Fruit fly (Drosophila melanogaster) whole organism, embryonic: ENCODE measurements around the gene CG13409.

Source experiments
- Bteb2 ChIP-seq: fragments of 200-800 bp; sonication (Bioruptor generic); optimal IDR thresholded peaks from 2 replicates; lab custom pipeline; 2016; ENCODE audit warnings: missing biosample characterization, missing genetic modification characterization
- CG1024 ChIP-seq: fragments of 200-800 bp; sonication (Bioruptor generic); IDR thresholded peaks from 2 replicates; pipeline ENCODE4 v1.3.6; 2022; ENCODE audit warnings: missing biosample characterization, missing genetic modification characterization
- CG10431 ChIP-seq: fragments of 200-800 bp; sonication (Bioruptor generic); optimal IDR thresholded peaks from 3 replicates; lab custom pipeline; 2018; ENCODE audit warnings: missing biosample characterization, mild to moderate bottlenecking, missing genetic modification characterization
- CG11093 ChIP-seq: fragments of 200-800 bp; sonication (Bioruptor generic); IDR thresholded peaks from 3 replicates; pipeline ENCODE4 v1.3.6; 2022; ENCODE audit warnings: missing biosample characterization, missing genetic modification characterization
- CG11247 ChIP-seq: fragments of 200-800 bp; sonication (Bioruptor generic); IDR thresholded peaks from 2 replicates; pipeline ENCODE4 v1.3.6; 2022; ENCODE audit warnings: missing biosample characterization, missing genetic modification characterization
- CG11695 ChIP-seq: fragments of 200-800 bp; sonication (Bioruptor generic); IDR thresholded peaks from 3 replicates; pipeline ENCODE4 v1.3.6; 2022; ENCODE audit warnings: missing biosample characterization, missing genetic modification characterization
- CG14860 ChIP-seq: fragments of 200-800 bp; sonication (Bioruptor generic); IDR thresholded peaks from 3 replicates; pipeline ENCODE4 v1.3.6; 2022; ENCODE audit warnings: missing biosample characterization, missing genetic modification characterization; ENCODE audit not compliant: partially characterized antibody
- CG15601 ChIP-seq: fragments of 200-800 bp; sonication (Bioruptor generic); optimal IDR thresholded peaks from 3 replicates; lab custom pipeline; 2019; ENCODE audit warnings: missing biosample characterization, mild to moderate bottlenecking, missing genetic modification characterization, moderate library complexity
- CG18011 ChIP-seq: fragments of 200-800 bp; sonication (Bioruptor generic); optimal IDR thresholded peaks from 2 replicates; lab custom pipeline; 2017; ENCODE audit warnings: missing biosample characterization, missing genetic modification characterization, mild to moderate bottlenecking, moderate library complexity, missing genotype
- CG2120 ChIP-seq: fragments of 200-800 bp; sonication (Bioruptor generic); optimal IDR thresholded peaks from 3 replicates; lab custom pipeline; 2016; ENCODE audit warnings: missing biosample characterization, missing genetic modification characterization
- CG2129 ChIP-seq: fragments of 200-800 bp; sonication (Bioruptor generic); IDR thresholded peaks from 2 replicates; pipeline ENCODE4 v1.3.6; 2022; ENCODE audit warnings: missing biosample characterization, missing genetic modification characterization; ENCODE audit not compliant: partially characterized antibody
- CG2889 ChIP-seq: fragments of 200-800 bp; sonication (Bioruptor generic); IDR thresholded peaks from 3 replicates; pipeline ENCODE4 v1.3.6; 2022; ENCODE audit warnings: missing biosample characterization, missing genetic modification characterization
- CG4282 ChIP-seq: fragments of 200-800 bp; sonication (Bioruptor generic); optimal IDR thresholded peaks from 2 replicates; lab custom pipeline; 2016; ENCODE audit warnings: missing biosample characterization, missing genetic modification characterization
- CG4854 ChIP-seq: fragments of 200-800 bp; sonication (Bioruptor generic); optimal IDR thresholded peaks from 2 replicates; lab custom pipeline; 2016; ENCODE audit warnings: missing biosample characterization, missing genetic modification characterization, inconsistent platforms
- CG6813 ChIP-seq: fragments of 200-800 bp; sonication (Bioruptor generic); optimal IDR thresholded peaks from 2 replicates; lab custom pipeline; 2017; ENCODE audit warnings: missing biosample characterization, missing genetic modification characterization, mild to moderate bottlenecking, moderate library complexity, missing genetic modification reagents
- CG7357 ChIP-seq: fragments of 200-800 bp; sonication (Bioruptor generic); IDR thresholded peaks from 3 replicates; pipeline ENCODE4 v1.3.6; 2022; ENCODE audit warnings: missing biosample characterization, missing genetic modification characterization
- CG7963 ChIP-seq: fragments of 200-800 bp; sonication (Bioruptor generic); IDR thresholded peaks from 3 replicates; pipeline ENCODE4 v1.3.6; 2022; ENCODE audit warnings: missing biosample characterization, missing genetic modification characterization; ENCODE audit not compliant: partially characterized antibody
- Dll ChIP-seq: fragments of 200-800 bp; sonication (Bioruptor generic); IDR thresholded peaks from 4 replicates; pipeline ENCODE4 v1.3.6; 2022; ENCODE audit warnings: missing biosample characterization, missing genetic modification characterization; ENCODE audit not compliant: partially characterized antibody
- Ets65A ChIP-seq: fragments of 200-800 bp; sonication (Bioruptor generic); peaks from one replicate; lab custom pipeline; 2016; ENCODE audit warnings: missing biosample characterization, missing genetic modification characterization
- HmgD ChIP-seq: fragments of 200-800 bp; sonication (Bioruptor generic); optimal IDR thresholded peaks from 3 replicates; lab custom pipeline; 2016; ENCODE audit warnings: missing biosample characterization, missing genetic modification characterization
- HmgZ ChIP-seq: fragments of 200-800 bp; sonication (Bioruptor generic); optimal IDR thresholded peaks from 2 replicates; lab custom pipeline; 2018; ENCODE audit warnings: missing biosample characterization, mild to moderate bottlenecking, missing genetic modification characterization
- Mes4 ChIP-seq: fragments of 200-800 bp; sonication (Bioruptor generic); optimal IDR thresholded peaks from 2 replicates; lab custom pipeline; 2016; ENCODE audit warnings: missing biosample characterization, missing genetic modification characterization
- NK7.1 ChIP-seq: fragments of 200-800 bp; sonication (Bioruptor generic); optimal IDR thresholded peaks from 3 replicates; lab custom pipeline; 2016; ENCODE audit warnings: missing biosample characterization, missing genetic modification characterization
- Sry-δ ChIP-seq: fragments of 200-800 bp; sonication (Bioruptor generic); optimal IDR thresholded peaks from 2 replicates; lab custom pipeline; 2016; ENCODE audit warnings: missing biosample characterization, missing genetic modification characterization
- Vsx1 ChIP-seq: fragments of 200-800 bp; sonication (Bioruptor generic); optimal IDR thresholded peaks from 2 replicates; lab custom pipeline; 2017; ENCODE audit warnings: missing biosample characterization, mild to moderate bottlenecking, missing genetic modification characterization, missing genetic modification reagents
- Xbp1 ChIP-seq: fragments of 200-800 bp; sonication (Bioruptor generic); optimal IDR thresholded peaks from 3 replicates; lab custom pipeline; 2016; ENCODE audit warnings: missing biosample characterization, mild to moderate bottlenecking, missing genetic modification characterization
- amos ChIP-seq: fragments of 200-800 bp; sonication (Bioruptor generic); IDR thresholded peaks from 2 replicates; pipeline ENCODE4 v1.3.6; 2022; ENCODE audit warnings: missing biosample characterization, missing genetic modification characterization; ENCODE audit not compliant: partially characterized antibody
- az2 ChIP-seq: fragments of 200-800 bp; sonication (Bioruptor generic); optimal IDR thresholded peaks from 3 replicates; lab custom pipeline; 2016; ENCODE audit warnings: missing biosample characterization, missing genetic modification characterization
- bigmax ChIP-seq: fragments of 200-800 bp; sonication (Bioruptor generic); optimal IDR thresholded peaks from 2 replicates; lab custom pipeline; 2018; ENCODE audit warnings: missing biosample characterization, mild to moderate bottlenecking, missing genetic modification characterization
- cato ChIP-seq: fragments of 200-800 bp; sonication (Bioruptor generic); optimal IDR thresholded peaks from 2 replicates; lab custom pipeline; 2016; ENCODE audit warnings: missing biosample characterization, missing genetic modification characterization, borderline replicate concordance
- crc ChIP-seq: fragments of 200-800 bp; sonication (Bioruptor generic); optimal IDR thresholded peaks from 2 replicates; lab custom pipeline; 2016; ENCODE audit warnings: missing biosample characterization, missing genetic modification characterization
- cwo ChIP-seq: fragments of 200-800 bp; sonication (Bioruptor generic); optimal IDR thresholded peaks from 3 replicates; lab custom pipeline; 2017; ENCODE audit warnings: missing biosample characterization, missing genetic modification characterization, mild to moderate bottlenecking, moderate library complexity, missing genetic modification reagents
- gfzf ChIP-seq: fragments of 200-800 bp; sonication (Bioruptor generic); optimal IDR thresholded peaks from 2 replicates; lab custom pipeline; 2016; ENCODE audit warnings: missing biosample characterization, mild to moderate bottlenecking, missing genetic modification characterization, moderate library complexity
- hb ChIP-seq: fragments of 200-800 bp; sonication (Bioruptor generic); IDR thresholded peaks from 3 replicates; pipeline ENCODE4 v1.3.6; 2022; ENCODE audit warnings: missing biosample characterization, missing genetic modification characterization; ENCODE audit not compliant: partially characterized antibody
- hth ChIP-seq: fragments of >200 bp; optimal IDR thresholded peaks from 2 replicates; lab custom pipeline; 2017; ENCODE audit warnings: inconsistent platforms
- lilli ChIP-seq: fragments of 200-800 bp; sonication (Bioruptor generic); optimal IDR thresholded peaks from 3 replicates; lab custom pipeline; 2016; ENCODE audit warnings: missing biosample characterization, missing genetic modification characterization
- lov ChIP-seq, 2 experiments: fragments of 200-800 bp in 1 of 2; fragments of >200 bp in 1 of 2; sonication (Bioruptor generic) in 1 of 2; IDR thresholded peaks in 1 of 2; optimal IDR thresholded peaks in 1 of 2; 2 replicates in 1 of 2; 3 replicates in 1 of 2; pipeline versions ENCODE4 v1.3.6 to Lab custom; 2017 to 2022; ENCODE audit warnings: missing biosample characterization in 1 of 2, missing genetic modification characterization in 1 of 2
- maf-S ChIP-seq: fragments of 200-800 bp; sonication (Bioruptor generic); optimal IDR thresholded peaks from 2 replicates; lab custom pipeline; 2016; ENCODE audit warnings: missing biosample characterization, missing genetic modification characterization
- onecut ChIP-seq: fragments of 200-800 bp; sonication (Bioruptor generic); IDR thresholded peaks from 2 replicates; pipeline ENCODE4 v1.3.6; 2022; ENCODE audit warnings: missing biosample characterization, missing genetic modification characterization
- pho ChIP-seq: fragments of 200-800 bp; sonication (Bioruptor generic); optimal IDR thresholded peaks from 2 replicates; lab custom pipeline; 2016; ENCODE audit warnings: missing biosample characterization, missing genetic modification characterization
- phol ChIP-seq: fragments of 200-800 bp; sonication (Bioruptor generic); optimal IDR thresholded peaks from 3 replicates; lab custom pipeline; 2018; ENCODE audit warnings: missing biosample characterization, mild to moderate bottlenecking, missing genetic modification characterization, moderate library complexity
- row ChIP-seq: fragments of 200-800 bp; sonication (Bioruptor generic); IDR thresholded peaks from 3 replicates; pipeline ENCODE4 v1.3.6; 2022; ENCODE audit warnings: missing biosample characterization, missing genetic modification characterization
- shn ChIP-seq: fragments of 200-800 bp; sonication (Bioruptor generic); optimal IDR thresholded peaks from 3 replicates; lab custom pipeline; 2016; ENCODE audit warnings: missing biosample characterization, missing genetic modification characterization
- slou ChIP-seq: fragments of 200-800 bp; sonication (Bioruptor generic); optimal IDR thresholded peaks from 3 replicates; lab custom pipeline; 2016; ENCODE audit warnings: missing biosample characterization, missing genetic modification characterization
- sob ChIP-seq: fragments of 200-800 bp; sonication (Bioruptor generic); IDR thresholded peaks from 2 replicates; pipeline ENCODE4 v1.3.6; 2022; ENCODE audit warnings: missing biosample characterization, missing genetic modification characterization
- trh ChIP-seq: fragments of 200-800 bp; sonication (Bioruptor generic); optimal IDR thresholded peaks from 2 replicates; lab custom pipeline; 2016; ENCODE audit warnings: missing biosample characterization, missing genetic modification characterization
- tx ChIP-seq: fragments of 200-800 bp; sonication (Bioruptor generic); optimal IDR thresholded peaks from 2 replicates; lab custom pipeline; 2016; ENCODE audit warnings: missing biosample characterization, missing genetic modification characterization
- vfl ChIP-seq: fragments of 200-800 bp; sonication (Bioruptor generic); optimal IDR thresholded peaks from 2 replicates; lab custom pipeline; 2016; ENCODE audit warnings: missing biosample characterization, missing genetic modification characterization
- zen ChIP-seq: fragments of 200-800 bp; sonication (Bioruptor generic); optimal IDR thresholded peaks from 3 replicates; lab custom pipeline; 2018; ENCODE audit warnings: missing biosample characterization, mild to moderate bottlenecking, missing genetic modification characterization, moderate library complexity

Gene CG13409

DNA sequence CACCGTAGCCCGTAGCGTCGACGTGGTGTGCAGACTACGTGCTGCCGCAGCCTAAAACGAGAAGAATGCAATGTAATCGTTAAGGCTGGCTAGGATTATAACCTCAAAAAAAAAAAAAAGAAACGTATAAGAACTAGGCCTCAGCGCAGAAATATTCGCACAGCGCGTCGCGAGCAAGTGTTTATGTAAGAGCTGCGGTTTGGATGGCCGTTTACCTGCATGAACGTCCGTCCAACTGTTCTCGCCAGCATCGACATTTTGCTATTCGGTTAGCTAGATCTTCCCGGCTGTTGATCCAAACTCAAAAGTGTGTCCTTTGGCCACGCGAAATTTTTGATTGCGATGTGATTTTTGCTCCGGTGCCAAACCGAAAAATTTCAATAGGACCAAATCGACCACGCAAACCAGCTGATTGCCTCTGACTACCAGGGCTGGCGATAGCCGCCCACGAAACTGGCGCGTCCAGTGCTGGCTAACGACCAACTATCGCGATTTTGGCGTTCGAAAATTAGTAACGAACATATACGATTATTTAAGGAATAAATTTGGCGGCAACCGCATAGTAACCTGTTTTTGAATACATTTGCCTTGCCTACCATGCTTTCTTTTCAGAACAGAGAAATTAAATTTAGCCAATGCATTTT is 12.8 kb downstream of the CG13409 start, which contains the start of gene Idh3b (continued):
- TF ChIP-seq CG7963 (peak; percentile 95), CG11247 (GFP tag; lab: Robert Waterston, UW) (peak; percentile 74; the same call in 1 of the 2 replicates), bigmax (peak; percentile 39), CG18011 (GFP tag; lab: Kevin White, UChicago) (peak; percentile 39), CG2120 (GFP tag; lab: Kevin White, UChicago) (peak; percentile 82), lilli (GFP tag; lab: Kevin White, UChicago) (peak; percentile 76), crc (peak; percentile 15), CG15601 (tag; lab: Kevin White, UChicago) (peak; percentile 55), phol (peak; percentile 60), Sry-δ (GFP tag; lab: Kevin White, UChicago) (peak; percentile 87), tx (GFP tag; lab: Kevin White, UChicago) (peak; percentile 45), vfl (GFP tag; lab: Kevin White, UChicago) (peak; percentile 76), lov (optimal IDR thresholded peaks at IDR 0.05; lab: Kevin White, UChicago) (no peak), lov (GFP tag; IDR thresholded peaks at IDR 0.05; lab: Robert Waterston, UW) (no peak; the same call in 2 of the 3 replicates), row (GFP tag; lab: Robert Waterston, UW) (peak; percentile 94), cato (GFP tag; lab: Kevin White, UChicago) (peak; percentile 23), Ets65A (peak; percentile 96), slou (GFP tag; lab: Kevin White, UChicago) (peak; percentile 6), Vsx1 (GFP tag; lab: Kevin White, UChicago) (no peak), cwo (no peak), CG2889 (GFP tag; lab: Robert Waterston, UW) (no peak), HmgD (peak; percentile 64), CG11093 (GFP tag; lab: Robert Waterston, UW) (peak; percentile 38; the same call in 1 of the 3 replicates), hth (lab: Kevin White, UChicago) (no peak), CG2129 (peak; percentile 92), CG4854 (GFP tag; lab: Kevin White, UChicago) (peak; percentile 61), CG4282 (peak; percentile 26), shn (GFP tag; lab: Kevin White, UChicago) (no peak), HmgZ (tag; lab: Kevin White, UChicago) (peak; percentile 90), trh (GFP tag; lab: Kevin White, UChicago) (peak; percentile 32), Xbp1 (GFP tag; lab: Kevin White, UChicago) (peak; percentile 76), Dll (GFP tag; lab: Robert Waterston, UW) (peak; percentile 97), CG14860 (GFP tag; lab: Robert Waterston, UW) (peak; percentile 75), Bteb2 (peak; percentile 44), CG1024 (GFP tag; lab: Robert Waterston, UW) (peak; percentile 15; the same call in 1 of the 2 replicates), gfzf (peak; percentile 54), hb (GFP tag; lab: Robert Waterston, UW) (peak; percentile 80), CG7357 (GFP tag; lab: Robert Waterston, UW) (0 out of 3 replicates have a peak, but pooled peaks have one; percentile 39), CG10431 (GFP tag; lab: Kevin White, UChicago) (no peak), maf-S (GFP tag; lab: Kevin White, UChicago) (peak; percentile 28), CG11695 (GFP tag; lab: Robert Waterston, UW) (peak; percentile 36; the same call in 1 of the 3 replicates), Mes4 (peak; percentile 15), pho (peak; percentile 56), onecut (GFP tag; lab: Robert Waterston, UW) (peak; percentile 77), NK7.1 (GFP tag; lab: Kevin White, UChicago) (peak; percentile 39), az2 (GFP tag; lab: Kevin White, UChicago) (peak; percentile 59), sob (GFP tag; lab: Robert Waterston, UW) (peak; percentile 90), amos (GFP tag; lab: Robert Waterston, UW) (peak; percentile 98), CG6813 (GFP tag; lab: Kevin White, UChicago) (no peak), zen (tag; lab: Kevin White, UChicago) (peak; percentile 53)
